Fruit fly (Drosophila melanogaster): ENCODE measurements around the gene CG11837.

The CG11837 gene

dm6 chr3R:29064682-29065100 is 15.4 kb downstream of the CG11837 start (continued):
- TF ChIP-seq CG34376 (GFP tag; optimal IDR thresholded peaks at IDR 0.05) (no peak), Eip74EF (GFP tag; optimal IDR thresholded peaks at IDR 0.05) (no peak), Aef1 (GFP tag; IDR thresholded peaks at IDR 0.05) (no peak), Mrtf (GFP tag; IDR thresholded peaks at IDR 0.05) (no peak), chm (GFP tag; IDR thresholded peaks at IDR 0.05) (no peak), Deaf1 (tag; optimal IDR thresholded peaks at IDR 0.05) (peak; percentile 29), zf30C (GFP tag; optimal IDR thresholded peaks at IDR 0.05) (peak; percentile 75), lab (GFP tag; optimal IDR thresholded peaks at IDR 0.05) (peak; percentile 45), Oli (tag; optimal IDR thresholded peaks at IDR 0.05) (no peak), Blimp-1 (GFP tag; optimal IDR thresholded peaks at IDR 0.05) (peak; percentile 78), Poxn (GFP tag; IDR thresholded peaks at IDR 0.05) (no peak), Neu2 (GFP tag; optimal IDR thresholded peaks at IDR 0.05; ENCODE audit: borderline replicate concordance) (no peak), sna (GFP tag; IDR thresholded peaks at IDR 0.05; ENCODE audit: partially characterized antibody) (no peak), CG7928 (GFP tag; optimal IDR thresholded peaks at IDR 0.05) (no peak), CG2116 (GFP tag; optimal IDR thresholded peaks at IDR 0.05) (no peak), Lim3 (GFP tag; IDR thresholded peaks at IDR 0.05) (no peak), sc (optimal IDR thresholded peaks at IDR 0.05) (no peak), sc (GFP tag; optimal IDR thresholded peaks at IDR 0.05) (no peak), HLH4C (GFP tag; IDR thresholded peaks at IDR 0.05; ENCODE audit: partially characterized antibody) (no peak), CG6683 (GFP tag; optimal IDR thresholded peaks at IDR 0.05) (no peak), CG5953 (GFP tag; IDR thresholded peaks at IDR 0.05) (no peak), schlank (tag; optimal IDR thresholded peaks at IDR 0.05) (no peak), CG12155 (GFP tag; optimal IDR thresholded peaks at IDR 0.05) (peak; percentile 74), p53 (GFP tag; optimal IDR thresholded peaks at IDR 0.05) (no peak), D (optimal IDR thresholded peaks at IDR 0.05) (no peak), D (GFP tag; optimal IDR thresholded peaks at IDR 0.05) (no peak), mirr (GFP tag; optimal IDR thresholded peaks at IDR 0.05) (no peak), gfzf (GFP tag; optimal IDR thresholded peaks at IDR 0.05) (no peak), Hmr (GFP tag; optimal IDR thresholded peaks at IDR 0.05) (peak; percentile 6), CG10431 (GFP tag; optimal IDR thresholded peaks at IDR 0.05) (no peak), CG10565 (GFP tag; optimal IDR thresholded peaks at IDR 0.05) (no peak), NK7.1 (GFP tag; optimal IDR thresholded peaks at IDR 0.05) (no peak), CG34224 (GFP tag; IDR thresholded peaks at IDR 0.05; ENCODE audit: partially characterized antibody) (no peak), MBD-R2 (GFP tag; IDR thresholded peaks at IDR 0.05) (no peak), nmo (GFP tag; optimal IDR thresholded peaks at IDR 0.05) (no peak), CG1024 (GFP tag; IDR thresholded peaks at IDR 0.05) (no peak), CG4360 (GFP tag; IDR thresholded peaks at IDR 0.05) (no peak), fu2 (GFP tag; optimal IDR thresholded peaks at IDR 0.05) (no peak), CG8924 (tag; optimal IDR thresholded peaks at IDR 0.05) (peak; percentile 7), CG9932 (GFP tag; IDR thresholded peaks at IDR 0.05) (no peak), CG12391 (tag; optimal IDR thresholded peaks at IDR 0.05) (peak; percentile 11), CG8290 (GFP tag; optimal IDR thresholded peaks at IDR 0.05) (no peak), CG8290 (tag; optimal IDR thresholded peaks at IDR 0.05) (peak in 1 of 2 experiments; percentile 23), tx (GFP tag; optimal IDR thresholded peaks at IDR 0.05) (no peak), tap (tag; optimal IDR thresholded peaks at IDR 0.05) (no peak), pros (GFP tag; optimal IDR thresholded peaks at IDR 0.05) (no peak), CG9727 (GFP tag; optimal IDR thresholded peaks at IDR 0.05) (no peak), CG2129 (GFP tag; IDR thresholded peaks at IDR 0.05; ENCODE audit: partially characterized antibody) (no peak), chinmo (GFP tag; IDR thresholded peaks at IDR 0.05; ENCODE audit: partially characterized antibody) (no peak), psq (GFP tag; optimal IDR thresholded peaks at IDR 0.05) (no peak), corto (GFP tag; optimal IDR thresholded peaks at IDR 0.05) (no peak)

Measured in whole organism, embryonic.